Worm (Caenorhabditis elegans) whole organism, L3 larva: ENCODE results near the gene F07C3.3.

Experiments
- ama-1 ChIP-seq: fragments of 150-350 bp; optimal IDR thresholded peaks from 2 replicates; lab custom pipeline; 2018
- elt-1 ChIP-seq: fragments of 150-350 bp; optimal IDR thresholded peaks from 2 replicates; lab custom pipeline; 2014; ENCODE audit warnings: missing biosample characterization, missing genetic modification characterization
- elt-3 ChIP-seq, 3 experiments: fragments of 150-350 bp in 1 of 3; sonication (generic microtip) in 2 of 3; optimal IDR thresholded peaks; 2 replicates in 2 of 3; 4 replicates in 1 of 3; lab custom pipeline; 2014 to 2017; ENCODE audit warnings: missing biosample characterization in 3 of 3, missing genetic modification characterization in 3 of 3
- fos-1 ChIP-seq: fragments of 150-350 bp; optimal IDR thresholded peaks from 2 replicates; lab custom pipeline; 2014; ENCODE audit warnings: missing biosample characterization, missing genetic modification characterization
- jun-1 ChIP-seq: fragments of 150-350 bp; optimal IDR thresholded peaks from 2 replicates; lab custom pipeline; 2014; ENCODE audit warnings: missing biosample characterization, missing genetic modification reagents, missing genetic modification characterization
- mdl-1 ChIP-seq: fragments of 150-350 bp; optimal IDR thresholded peaks from 2 replicates; lab custom pipeline; 2014; ENCODE audit warnings: missing biosample characterization, missing genetic modification characterization
- mml-1 ChIP-seq: fragments of 150-350 bp; sonication (generic microtip); optimal IDR thresholded peaks from 3 replicates; lab custom pipeline; 2014; ENCODE audit warnings: missing biosample characterization, missing genetic modification characterization
- nhr-23 ChIP-seq: fragments of 150-350 bp; optimal IDR thresholded peaks from 2 replicates; lab custom pipeline; 2014; ENCODE audit warnings: missing biosample characterization, missing genetic modification reagents, missing genetic modification characterization
- nhr-237 ChIP-seq: fragments of 150-350 bp; optimal IDR thresholded peaks from 2 replicates; lab custom pipeline; 2014; ENCODE audit warnings: missing biosample characterization, missing genetic modification characterization

DNA sequence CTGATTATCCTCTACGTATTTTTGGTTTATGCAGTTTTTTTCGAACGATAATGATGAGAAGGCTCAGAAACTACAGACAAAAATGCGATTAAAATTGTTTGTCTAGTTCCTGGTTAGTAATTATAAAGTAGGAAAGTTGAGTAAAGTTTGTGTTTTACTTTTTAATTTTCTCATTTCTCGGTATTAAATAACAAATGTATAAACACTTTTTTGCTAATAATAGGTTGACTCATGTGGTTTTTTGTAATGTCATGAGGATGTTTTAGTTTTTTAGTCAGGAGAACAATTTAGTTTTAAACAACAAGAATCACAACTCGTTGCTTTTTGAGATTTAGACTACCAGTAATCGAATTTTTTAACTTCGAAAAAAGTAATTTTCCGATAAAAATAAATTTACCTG lies 40.4 kb upstream of the F07C3.3 start:
- TF ChIP-seq mdl-1: no peak
- TF ChIP-seq jun-1 (tag; lab: Kevin White, UChicago): no peak
- no peak for TF ChIP-seq elt-3 (tag; optimal IDR thresholded peaks at IDR 0.05; lab: Kevin White, UChicago)
- TF ChIP-seq ama-1: no peak
- no peak for TF ChIP-seq elt-1
- TF ChIP-seq fos-1 (tag; lab: Kevin White, UChicago): no peak
- no peak for TF ChIP-seq nhr-23 (tag; lab: Kevin White, UChicago)
- TF ChIP-seq mml-1 (tag; lab: Kevin White, UChicago): no peak
- TF ChIP-seq nhr-237 (tag; lab: Kevin White, UChicago): no peak
